Worm (Caenorhabditis elegans): ENCODE data around the gene C16C8.4.

- no peak for TF ChIP-seq ets-4 (tag; optimal IDR thresholded peaks at IDR 0.05)
- TF ChIP-seq ceh-14 (tag; optimal IDR thresholded peaks at IDR 0.05), result no peak
- TF ChIP-seq fax-1 (tag; optimal IDR thresholded peaks at IDR 0.05), result no peak
- no peak for TF ChIP-seq mec-3 (tag; optimal IDR thresholded peaks at IDR 0.05; ENCODE audit: borderline replicate concordance)
- no peak for TF ChIP-seq T23F11.4 (GFP tag; optimal IDR thresholded peaks at IDR 0.05)
- TF ChIP-seq ceh-34 (tag; optimal IDR thresholded peaks at IDR 0.05), result no peak
Observed at ce11 chrII:3460048-3460447, 15.9 kb upstream of the C16C8.4 start, which contains the start of gene C16C8.7.

Measured in whole organism, late embryonic.